Worm (Caenorhabditis elegans) whole organism, L4 larva: ENCODE results near the gene fzy-1.
A peak's percentile ranks its signal among the peaks of the same experiment; 100 is the strongest.
"Not testable (repeated sequence)": the region's sequence is repeated elsewhere in the genome, so short reads cannot be mapped to it uniquely, and the experiment has no call there.

Experiments used
- D1046.2 ChIP-seq: fragments of 200-800 bp; sonication (Bioruptor generic); IDR thresholded peaks from 2 replicates; pipeline ENCODE4 v1.3.6; 2022; ENCODE audit warnings: missing genetic modification characterization, missing compliant biosample characterization
- F26F4.8 ChIP-seq: fragments of 200-800 bp; sonication (Bioruptor generic); conservative IDR thresholded peaks from 2 replicates; pipeline ENCODE4 v1.3.6; 2022; ENCODE audit warnings: missing genetic modification characterization, missing compliant biosample characterization
- R02D3.7 ChIP-seq: fragments of 150-350 bp; sonication (generic microtip); optimal IDR thresholded peaks from 3 replicates; lab custom pipeline; 2014; ENCODE audit warnings: missing biosample characterization, missing genetic modification characterization
- T20F7.1 ChIP-seq: fragments of 200-800 bp; sonication (Bioruptor generic); optimal IDR thresholded peaks from 2 replicates; lab custom pipeline; 2018; ENCODE audit warnings: mild to moderate bottlenecking, missing genetic modification characterization, missing compliant biosample characterization
- T26A8.4 ChIP-seq: fragments of 200-800 bp; sonication (Bioruptor generic); IDR thresholded peaks from 2 replicates; pipeline ENCODE4 v1.3.6; 2022; ENCODE audit warnings: missing genetic modification characterization, missing compliant biosample characterization
- Y48G9A.11 ChIP-seq: fragments of 200-800 bp; sonication (Bioruptor generic); IDR thresholded peaks from 2 replicates; pipeline ENCODE4 v1.3.6; 2022; ENCODE audit warnings: missing genetic modification reagents, missing genetic modification characterization, missing compliant biosample characterization
- Y5F2A.4 ChIP-seq: fragments of 200-800 bp; sonication (Bioruptor generic); optimal IDR thresholded peaks from 2 replicates; lab custom pipeline; 2018; ENCODE audit warnings: mild to moderate bottlenecking, missing genetic modification characterization, missing compliant biosample characterization
- Y75B8A.6 ChIP-seq: fragments of 200-800 bp; sonication (Bioruptor generic); IDR thresholded peaks from 2 replicates; pipeline ENCODE4 v1.3.6; 2022; ENCODE audit warnings: missing genetic modification reagents, missing genetic modification characterization, missing compliant biosample characterization
- arid-1 ChIP-seq: fragments of 200-800 bp; sonication (Bioruptor generic); conservative IDR thresholded peaks from 2 replicates; pipeline ENCODE4 v1.3.6; 2022; ENCODE audit warnings: missing genetic modification reagents, missing genetic modification characterization, missing compliant biosample characterization
- ceh-32 ChIP-seq: sonication (generic microtip); optimal IDR thresholded peaks from 2 replicates; lab custom pipeline; 2016; ENCODE audit warnings: mild to moderate bottlenecking, missing genetic modification characterization, missing compliant biosample characterization; ENCODE audit not compliant: poor library complexity
- daf-16 ChIP-seq, 3 experiments: sonication (generic microtip); optimal IDR thresholded peaks; 2 replicates each; lab custom pipeline; 2016 to 2017; ENCODE audit warnings: missing genetic modification characterization in 3 of 3, missing genetic modification reagents in 3 of 3, mild to moderate bottlenecking in 2 of 3, missing compliant biosample characterization in 2 of 3, missing biosample characterization in 1 of 3, moderate library complexity in 1 of 3
- daf-19 ChIP-seq: fragments of 200-800 bp; sonication (Bioruptor generic); conservative IDR thresholded peaks from 2 replicates; pipeline ENCODE4 v1.3.6; 2022; ENCODE audit warnings: missing genetic modification characterization, missing compliant biosample characterization
- dmd-6 ChIP-seq: fragments of 200-800 bp; sonication (Bioruptor generic); IDR thresholded peaks from 2 replicates; pipeline ENCODE4 v1.3.6; 2022; ENCODE audit warnings: missing genetic modification reagents, missing genetic modification characterization, missing compliant biosample characterization
- egl-43 ChIP-seq: fragments of 200-800 bp; sonication (Bioruptor generic); IDR thresholded peaks from 2 replicates; pipeline ENCODE4 v1.3.6; 2022; ENCODE audit warnings: missing genetic modification reagents, missing genetic modification characterization, missing compliant biosample characterization
- fos-1 ChIP-seq: fragments of 150-350 bp; optimal IDR thresholded peaks from 2 replicates; lab custom pipeline; 2014; ENCODE audit warnings: missing biosample characterization, missing genetic modification characterization
- gei-8 ChIP-seq: fragments of 200-800 bp; sonication (Bioruptor generic); optimal IDR thresholded peaks from 2 replicates; lab custom pipeline; 2018; ENCODE audit warnings: mild to moderate bottlenecking, missing genetic modification characterization, missing compliant biosample characterization
- lin-15B ChIP-seq: fragments of 150-350 bp; sonication (generic microtip); optimal IDR thresholded peaks from 3 replicates; lab custom pipeline; 2014; ENCODE audit warnings: missing biosample characterization, missing genetic modification characterization
- lin-29 ChIP-seq: fragments of 200-800 bp; sonication (Bioruptor generic); IDR thresholded peaks from 2 replicates; pipeline ENCODE4 v1.3.6; 2022; ENCODE audit warnings: missing genetic modification reagents, missing genetic modification characterization, missing compliant biosample characterization
- madf-5 ChIP-seq, 2 experiments: fragments of 200-800 bp; sonication (Bioruptor generic); IDR thresholded peaks; 2 replicates each; pipeline ENCODE4 v1.3.6; 2022; ENCODE audit warnings: missing compliant biosample characterization in 2 of 2, missing genetic modification characterization in 2 of 2
- mdl-1 ChIP-seq, 2 experiments: fragments of 150-350 bp in 1 of 2; sonication (generic microtip) in 1 of 2; optimal IDR thresholded peaks; 2 replicates each; lab custom pipeline; 2014 to 2017; ENCODE audit warnings: missing biosample characterization in 2 of 2, missing genetic modification characterization in 2 of 2
- mep-1 ChIP-seq: fragments of 150-350 bp; sonication (generic microtip); optimal IDR thresholded peaks from 3 replicates; lab custom pipeline; 2014; ENCODE audit warnings: missing biosample characterization, missing genetic modification characterization
- nhr-102 ChIP-seq: sonication (generic microtip); optimal IDR thresholded peaks from 2 replicates; lab custom pipeline; 2016; ENCODE audit warnings: mild to moderate bottlenecking, missing genetic modification characterization, moderate library complexity, missing compliant biosample characterization
- nhr-11 ChIP-seq: fragments of 150-350 bp; optimal IDR thresholded peaks from 2 replicates; lab custom pipeline; 2014; ENCODE audit warnings: missing biosample characterization, missing genetic modification characterization
- nhr-111 ChIP-seq: fragments of 200-800 bp; sonication (Bioruptor generic); optimal IDR thresholded peaks from 2 replicates; lab custom pipeline; 2018; ENCODE audit warnings: mild to moderate bottlenecking, missing genetic modification characterization, missing compliant biosample characterization
- nhr-48 ChIP-seq: sonication (generic microtip); optimal IDR thresholded peaks from 2 replicates; lab custom pipeline; 2016; ENCODE audit warnings: mild to moderate bottlenecking, missing genetic modification characterization, missing compliant biosample characterization
- sdz-12 ChIP-seq: fragments of 200-800 bp; sonication (Bioruptor generic); optimal IDR thresholded peaks from 2 replicates; lab custom pipeline; 2018; ENCODE audit warnings: mild to moderate bottlenecking, missing genetic modification characterization, missing compliant biosample characterization
- skn-1 ChIP-seq: fragments of 150-350 bp; optimal IDR thresholded peaks from 2 replicates; lab custom pipeline; 2014; ENCODE audit warnings: missing biosample characterization, missing genetic modification characterization
- snpc-1.2 ChIP-seq: fragments of 200-800 bp; sonication (Bioruptor generic); IDR thresholded peaks from 2 replicates; pipeline ENCODE4 v1.3.6; 2022; ENCODE audit warnings: missing genetic modification reagents, missing genetic modification characterization, missing compliant biosample characterization
- spr-1 ChIP-seq: sonication (generic microtip); optimal IDR thresholded peaks from 2 replicates; lab custom pipeline; 2016; ENCODE audit warnings: mild to moderate bottlenecking, missing genetic modification characterization, missing compliant biosample characterization
- spr-3 ChIP-seq: fragments of 200-800 bp; sonication (Bioruptor generic); optimal IDR thresholded peaks from 2 replicates; lab custom pipeline; 2018; ENCODE audit warnings: mild to moderate bottlenecking, missing genetic modification characterization, missing compliant biosample characterization
- unc-130 ChIP-seq: sonication (generic microtip); optimal IDR thresholded peaks from 2 replicates; lab custom pipeline; 2016; ENCODE audit warnings: missing genetic modification reagents, missing genetic modification characterization, missing compliant biosample characterization
- unc-62 ChIP-seq, 3 experiments: fragments of 150-350 bp in 1 of 3; sonication (generic microtip); optimal IDR thresholded peaks in 2 of 3; peaks in 1 of 3; 1 replicate in 1 of 3; 2 replicates in 2 of 3; lab custom pipeline; 2014 to 2017; ENCODE audit warnings: missing biosample characterization in 3 of 3, missing genetic modification characterization in 3 of 3, missing genetic modification reagents in 3 of 3, missing genotype in 1 of 3
- zag-1 ChIP-seq: fragments of 150-350 bp; optimal IDR thresholded peaks from 2 replicates; lab custom pipeline; 2014; ENCODE audit warnings: missing biosample characterization, missing genetic modification characterization
- zfp-2 ChIP-seq: sonication (generic microtip); optimal IDR thresholded peaks from 2 replicates; lab custom pipeline; 2016; ENCODE audit warnings: mild to moderate bottlenecking, missing genetic modification characterization, missing compliant biosample characterization
- ztf-11 ChIP-seq: fragments of 150-350 bp; optimal IDR thresholded peaks from 2 replicates; lab custom pipeline; 2014; ENCODE audit warnings: missing biosample characterization, missing genetic modification characterization

fzy-1 gene

ce11 chrII:5531855-5532328 is 31.3 kb downstream of the fzy-1 start, which contains the start of gene C17C3.9:
C17C3.9 (minus strand) TSS chrII:5532278.
- no peak for TF ChIP-seq Y48G9A.11
- peak in 1 of 2 experiments; percentile 91 for TF ChIP-seq unc-62 (GFP tag; optimal IDR thresholded peaks at IDR 0.05 in 1 of 2; lab: Kevin White, UChicago)
- no peak for TF ChIP-seq unc-62 (tag; optimal IDR thresholded peaks at IDR 0.05; lab: Kevin White, UChicago)
- no peak for TF ChIP-seq T26A8.4 (GFP tag; lab: Robert Waterston, UW)
- TF ChIP-seq unc-130 (GFP tag; lab: Kevin White, UChicago), result no peak
- TF ChIP-seq ceh-32 (tag; lab: Kevin White, UChicago), result no peak
- TF ChIP-seq madf-5 (GFP tag; IDR thresholded peaks at IDR 0.05; lab: Robert Waterston, UW), result no peak
- no peak for TF ChIP-seq gei-8

ce11 chrII:5533642-5534041 is 33.1 kb downstream of the fzy-1 start, which contains the start of gene hlh-26:
hlh-26 (minus strand) TSS chrII:5533742.
- TF ChIP-seq nhr-48 (tag; lab: Kevin White, UChicago) (no peak), fos-1 (tag; lab: Kevin White, UChicago) (no peak)

ce11 chrII:5534939-5535338 is 34.4 kb downstream of the fzy-1 start, which contains the start of gene hlh-25:
hlh-25 (plus strand) TSS chrII:5535239.
- not testable (repeated sequence) for TF ChIP-seq F26F4.8; sdz-12 (GFP tag; lab: Kevin White, UChicago); snpc-1.2 (GFP tag; lab: Robert Waterston, UW)

- TF ChIP-seq spr-1 (tag; lab: Kevin White, UChicago) (peak; percentile 65), Y75B8A.6 (GFP tag; lab: Robert Waterston, UW) (no peak), mep-1 (tag; lab: Kevin White, UChicago) (no peak), spr-3 (GFP tag; lab: Kevin White, UChicago) (no peak), arid-1 (no peak), T20F7.1 (GFP tag; lab: Kevin White, UChicago) (peak; percentile 61), skn-1 (tag; lab: Kevin White, UChicago) (no peak)
- TF ChIP-seq, all 104 proteins: peak for 2
Measured at ce11 chrII:5537078-5537477, 36.5 kb downstream of the fzy-1 start.

ce11 chrII:5537524-5537923 is 37.0 kb downstream of the fzy-1 start, which contains the start of gene C17C3.11:
C17C3.11 (plus strand) TSS chrII:5537824.
- TF ChIP-seq mdl-1 (tag; optimal IDR thresholded peaks at IDR 0.05; lab: Kevin White, UChicago) (no peak), R02D3.7 (tag; lab: Kevin White, UChicago) (no peak), egl-43 (GFP tag; lab: Robert Waterston, UW) (no peak), ztf-11 (tag; lab: Kevin White, UChicago) (no peak), lin-15B (tag; lab: Kevin White, UChicago) (no peak), Y5F2A.4 (GFP tag; lab: Kevin White, UChicago) (no peak), daf-16 (GFP tag; optimal IDR thresholded peaks at IDR 0.05; lab: Kevin White, UChicago) (no peak), daf-16 (tag; optimal IDR thresholded peaks at IDR 0.05; lab: Kevin White, UChicago) (no peak), zfp-2 (no peak), nhr-102 (tag; lab: Kevin White, UChicago) (no peak), nhr-11 (tag; lab: Kevin White, UChicago) (no peak), D1046.2 (GFP tag; lab: Robert Waterston, UW) (no peak), snpc-1.2 (GFP tag; lab: Robert Waterston, UW) (no peak), fos-1 (tag; lab: Kevin White, UChicago) (no peak), dmd-6 (GFP tag; lab: Robert Waterston, UW) (no peak), sdz-12 (GFP tag; lab: Kevin White, UChicago) (no peak), nhr-111 (GFP tag; lab: Kevin White, UChicago) (no peak), daf-19 (GFP tag; lab: Robert Waterston, UW) (no peak), lin-29 (GFP tag; lab: Robert Waterston, UW) (no peak), zag-1 (tag; lab: Kevin White, UChicago) (no peak)
